Worm (Caenorhabditis elegans): ENCODE measurements around the gene F47C12.8.

F47C12.8 gene

ce11 chrIV:3981601-3982000 is 16.8 kb downstream of the F47C12.8 start, which contains the start of gene srh-223:
Gene srh-223, plus strand, starts transcription at chrIV:3981901.
- TF ChIP-seq unc-62 (GFP tag; optimal IDR thresholded peaks at IDR 0.05): no peak

- TF ChIP-seq unc-62 (GFP tag; optimal IDR thresholded peaks at IDR 0.05): no peak
Observed at ce11 chrIV:3979525-3979924, 18.9 kb downstream of the F47C12.8 start, which contains the start of gene srh-222. Gene srh-222, plus strand, starts transcription at chrIV:3979825.

ce11 chrIV:3977965-3978523 is 20.4 kb downstream of the F47C12.8 start, which contains the start of gene srh-220:
Gene srh-220, minus strand, starts transcription at chrIV:3978015.
- TF ChIP-seq unc-62 (GFP tag; optimal IDR thresholded peaks at IDR 0.05): no peak

- TF ChIP-seq unc-62 (GFP tag; optimal IDR thresholded peaks at IDR 0.05): no peak
Observed at ce11 chrIV:3973049-3973448, 25.4 kb downstream of the F47C12.8 start, which contains the start of gene clec-79. Gene clec-79, plus strand, starts transcription at chrIV:3973349.

ce11 chrIV:3965013-3965412 is 33.4 kb downstream of the F47C12.8 start, which contains the start of gene clec-76:
Gene clec-76, plus strand, starts transcription at chrIV:3965246.
- no peak for TF ChIP-seq unc-62 (GFP tag; optimal IDR thresholded peaks at IDR 0.05)

- TF ChIP-seq unc-62 (GFP tag; optimal IDR thresholded peaks at IDR 0.05): no peak
Observed at ce11 chrIV:3963498-3963897, 34.9 kb downstream of the F47C12.8 start.

ce11 chrIV:3962584-3962983 is 35.8 kb downstream of the F47C12.8 start, which contains the start of gene Y46C8AM.1:
Gene Y46C8AM.1, plus strand, starts transcription at chrIV:3962884.
- no peak for TF ChIP-seq unc-62 (GFP tag; optimal IDR thresholded peaks at IDR 0.05)

- TF ChIP-seq unc-62 (GFP tag; optimal IDR thresholded peaks at IDR 0.05): no peak
Observed at ce11 chrIV:3960396-3960795, 38.0 kb downstream of the F47C12.8 start, which contains the start of gene clec-75. Gene clec-75, plus strand, starts transcription at chrIV:3960734.

- TF ChIP-seq unc-62 (GFP tag; optimal IDR thresholded peaks at IDR 0.05): no peak
Observed at ce11 chrIV:3956705-3957104, 41.7 kb downstream of the F47C12.8 start, which contains the start of gene clec-74. Gene clec-74, plus strand, starts transcription at chrIV:3957005.

- no peak for TF ChIP-seq unc-62 (GFP tag; optimal IDR thresholded peaks at IDR 0.05)
Observed at ce11 chrIV:3956095-3956494, 42.3 kb downstream of the F47C12.8 start, which contains the start of gene clec-73. Gene clec-73, minus strand, starts transcription at chrIV:3956195.

All from whole organism, dauer.